Fruit fly (Drosophila melanogaster) whole organism, adult: ENCODE measurements around the gene CG5989.

Experiments used
- tj ChIP-seq: fragments of 200-800 bp; sonication (Bioruptor generic); optimal IDR thresholded peaks from 3 replicates; lab custom pipeline; 2017; ENCODE audit warnings: missing biosample characterization, mild to moderate bottlenecking, missing genetic modification characterization, moderate library complexity
- toe ChIP-seq: fragments of 200-800 bp; sonication (Bioruptor generic); optimal IDR thresholded peaks from 2 replicates; lab custom pipeline; 2016; ENCODE audit warnings: missing biosample characterization, missing genetic modification characterization

DNA sequence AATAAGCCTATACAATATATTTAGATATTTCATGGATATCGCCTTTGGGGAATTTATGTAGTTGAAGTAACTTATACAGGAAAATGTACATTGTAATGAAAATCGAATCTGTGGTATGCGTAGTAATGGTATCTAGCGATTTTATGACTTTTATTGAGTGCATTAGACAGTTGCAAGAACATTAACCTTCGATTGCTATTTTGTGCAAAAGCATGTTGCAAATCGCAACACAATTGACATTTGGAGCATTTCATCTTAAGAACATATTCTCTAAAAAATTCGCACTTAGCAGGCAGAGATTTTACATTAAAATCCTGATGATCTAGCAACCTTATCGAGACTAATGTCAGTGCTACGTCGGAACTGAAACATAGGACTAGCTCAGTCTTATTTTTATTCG lies 15.6 kb upstream of the CG5989 start, which contains the start of gene S-Lap2:
- no peak for TF ChIP-seq tj (GFP tag; lab: Kevin White, UChicago)
- TF ChIP-seq toe (GFP tag; lab: Kevin White, UChicago) = no peak
